Worm (Caenorhabditis elegans) whole organism, L4 larva: ENCODE data around the gene gsto-2.

Experiments
- R02D3.7 ChIP-seq: fragments of 150-350 bp; sonication (generic microtip); optimal IDR thresholded peaks from 3 replicates; lab custom pipeline; 2014; ENCODE audit warnings: missing biosample characterization, missing genetic modification characterization
- ceh-20 ChIP-seq: fragments of 200-800 bp; sonication (Bioruptor generic); IDR thresholded peaks from 2 replicates; pipeline ENCODE4 v1.3.6; 2022; ENCODE audit warnings: missing genetic modification reagents, missing genetic modification characterization, missing compliant biosample characterization
- dmd-6 ChIP-seq: fragments of 200-800 bp; sonication (Bioruptor generic); IDR thresholded peaks from 2 replicates; pipeline ENCODE4 v1.3.6; 2022; ENCODE audit warnings: missing genetic modification reagents, missing genetic modification characterization, missing compliant biosample characterization
- dmd-9 ChIP-seq: fragments of 200-800 bp; sonication (Bioruptor generic); IDR thresholded peaks from 2 replicates; pipeline ENCODE4 v1.3.6; 2022; ENCODE audit warnings: missing genetic modification reagents, missing genetic modification characterization, missing compliant biosample characterization
- dpl-1 ChIP-seq: fragments of 150-350 bp; optimal IDR thresholded peaks from 2 replicates; lab custom pipeline; 2014; ENCODE audit warnings: missing biosample characterization, missing genetic modification reagents, missing genetic modification characterization
- egl-27 ChIP-seq: sonication (generic microtip); optimal IDR thresholded peaks from 3 replicates; lab custom pipeline; 2017; ENCODE audit warnings: missing biosample characterization, missing genetic modification reagents, missing genetic modification characterization
- fos-1 ChIP-seq: fragments of 150-350 bp; optimal IDR thresholded peaks from 2 replicates; lab custom pipeline; 2014; ENCODE audit warnings: missing biosample characterization, missing genetic modification characterization
- lin-1 ChIP-seq: fragments of 200-800 bp; sonication (Bioruptor generic); IDR thresholded peaks from 2 replicates; pipeline ENCODE4 v1.3.6; 2022; ENCODE audit warnings: missing genetic modification reagents, missing genetic modification characterization, missing compliant biosample characterization
- madf-5 ChIP-seq, 2 experiments: fragments of 200-800 bp; sonication (Bioruptor generic); IDR thresholded peaks; 2 replicates each; pipeline ENCODE4 v1.3.6; 2022; ENCODE audit warnings: missing compliant biosample characterization in 2 of 2, missing genetic modification characterization in 2 of 2
- mxl-3 ChIP-seq: fragments of 200-800 bp; sonication (Bioruptor generic); optimal IDR thresholded peaks from 2 replicates; lab custom pipeline; 2018; ENCODE audit warnings: mild to moderate bottlenecking, missing genetic modification characterization, missing compliant biosample characterization
- pha-4 ChIP-seq, 2 experiments: fragments of 150-350 bp in 1 of 2; fragments of 200-800 bp in 1 of 2; sonication (Bioruptor generic) in 1 of 2; IDR thresholded peaks in 1 of 2; optimal IDR thresholded peaks in 1 of 2; 2 replicates each; pipeline versions ENCODE4 v1.3.6 to Lab custom; 2014 to 2022; ENCODE audit warnings: missing genetic modification characterization in 2 of 2, missing genetic modification reagents in 2 of 2, missing biosample characterization in 1 of 2, missing compliant biosample characterization in 1 of 2
- spr-1 ChIP-seq: sonication (generic microtip); optimal IDR thresholded peaks from 2 replicates; lab custom pipeline; 2016; ENCODE audit warnings: mild to moderate bottlenecking, missing genetic modification characterization, missing compliant biosample characterization
- unc-39 ChIP-seq: sonication (generic microtip); optimal IDR thresholded peaks from 2 replicates; lab custom pipeline; 2017; ENCODE audit warnings: missing biosample characterization, missing genetic modification characterization
- vab-7 ChIP-seq: fragments of 200-800 bp; sonication (Bioruptor generic); IDR thresholded peaks from 2 replicates; pipeline ENCODE4 v1.3.6; 2022; ENCODE audit warnings: missing genetic modification reagents, missing genetic modification characterization, missing compliant biosample characterization

DNA sequence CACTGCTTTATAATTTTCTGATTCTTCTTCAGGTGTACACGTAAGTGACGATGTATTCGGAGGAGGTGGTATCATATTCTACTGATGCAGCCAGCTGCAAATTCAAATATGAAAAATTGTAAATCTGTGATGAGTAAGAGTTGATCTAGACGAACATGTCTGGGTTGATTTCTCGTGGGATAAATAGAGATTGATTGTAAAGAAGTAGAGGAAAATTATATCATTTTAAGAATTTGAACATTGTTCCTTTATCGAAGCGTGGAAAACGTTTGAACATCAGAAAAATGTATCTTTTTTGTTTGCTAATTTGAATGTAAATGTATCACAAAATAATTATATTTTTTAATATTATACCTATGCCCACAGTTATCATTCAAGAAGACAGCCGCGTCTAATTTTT is 9.1 kb upstream of the gsto-2 start, which contains the start of gene ZC21.6:
- TF ChIP-seq vab-7 (GFP tag; lab: Robert Waterston, UW) (no peak), unc-39 (no peak), egl-27 (tag; lab: Kevin White, UChicago) (no peak), dmd-9 (GFP tag; lab: Robert Waterston, UW) (no peak), madf-5 (GFP tag; IDR thresholded peaks at IDR 0.05; lab: Robert Waterston, UW) (no peak), spr-1 (tag; lab: Kevin White, UChicago) (no peak), lin-1 (GFP tag; lab: Robert Waterston, UW) (no peak), R02D3.7 (tag; lab: Kevin White, UChicago) (no peak), ceh-20 (GFP tag; lab: Robert Waterston, UW) (no peak), mxl-3 (GFP tag; lab: Kevin White, UChicago) (no peak), dmd-6 (no peak), dpl-1 (GFP tag; lab: Kevin White, UChicago) (no peak), fos-1 (no peak), pha-4 (GFP tag; IDR thresholded peaks at IDR 0.05; lab: Robert Waterston, UW) (no peak), pha-4 (tag; optimal IDR thresholded peaks at IDR 0.05; lab: Kevin White, UChicago) (no peak)
